Worm (Caenorhabditis elegans) whole organism, late embryonic: ENCODE data around the gene B0361.4.

Source experiments
- dmd-4 ChIP-seq: sonication (generic microtip); optimal IDR thresholded peaks from 2 replicates; lab custom pipeline; 2016; ENCODE audit warnings: borderline replicate concordance, missing genetic modification characterization, missing compliant biosample characterization
- tbx-2 ChIP-seq: sonication (generic microtip); optimal IDR thresholded peaks from 2 replicates; lab custom pipeline; 2016; ENCODE audit warnings: missing genetic modification characterization, missing compliant biosample characterization

- TF ChIP-seq dmd-4 (tag; lab: Kevin White, UChicago), result no peak
- no peak for TF ChIP-seq tbx-2 (tag; lab: Kevin White, UChicago)
Measured at ce11 chrIII:7301668-7302067, 42.9 kb downstream of the B0361.4 start.
